Fruit fly (Drosophila melanogaster) whole organism, embryonic: ENCODE data around the gene CG13085.
A peak's percentile ranks its signal among the peaks of the same experiment; 100 is the strongest.

Experiments used
- Atf-2 ChIP-seq: fragments of 200-800 bp; sonication (Bioruptor generic); optimal IDR thresholded peaks from 2 replicates; lab custom pipeline; 2016; ENCODE audit warnings: missing biosample characterization, missing genetic modification characterization
- CG10565 ChIP-seq: fragments of 200-800 bp; sonication (Bioruptor generic); optimal IDR thresholded peaks from 3 replicates; lab custom pipeline; 2016; ENCODE audit warnings: missing biosample characterization, mild to moderate bottlenecking, missing genetic modification characterization
- CG10654 ChIP-seq: fragments of 200-800 bp; sonication (Bioruptor generic); optimal IDR thresholded peaks from 2 replicates; lab custom pipeline; 2016; ENCODE audit warnings: missing biosample characterization, missing genetic modification characterization
- CG10979 ChIP-seq: fragments of 200-800 bp; sonication (Bioruptor generic); optimal IDR thresholded peaks from 2 replicates; lab custom pipeline; 2018; ENCODE audit warnings: missing biosample characterization, mild to moderate bottlenecking, missing genetic modification characterization, moderate library complexity
- CG11723 ChIP-seq: fragments of 200-800 bp; sonication (Bioruptor generic); optimal IDR thresholded peaks from 2 replicates; lab custom pipeline; 2017; ENCODE audit warnings: missing biosample characterization, mild to moderate bottlenecking, missing genetic modification characterization
- CG12071 ChIP-seq: fragments of 200-800 bp; sonication (Bioruptor generic); optimal IDR thresholded peaks from 3 replicates; lab custom pipeline; 2018; ENCODE audit warnings: missing biosample characterization, mild to moderate bottlenecking, missing genetic modification characterization
- CG13287 ChIP-seq: fragments of 200-800 bp; sonication (Bioruptor generic); IDR thresholded peaks from 2 replicates; pipeline ENCODE4 v1.3.6; 2022; ENCODE audit warnings: missing biosample characterization, missing genetic modification characterization; ENCODE audit not compliant: partially characterized antibody
- CG13424 ChIP-seq: fragments of 200-800 bp; sonication (Bioruptor generic); optimal IDR thresholded peaks from 2 replicates; lab custom pipeline; 2019; ENCODE audit warnings: missing biosample characterization, mild to moderate bottlenecking, missing genetic modification characterization, moderate library complexity
- CG14050 ChIP-seq: fragments of 200-800 bp; sonication (Bioruptor generic); IDR thresholded peaks from 3 replicates; pipeline ENCODE4 v1.3.6; 2022; ENCODE audit warnings: missing biosample characterization, missing genetic modification characterization
- CG1647 ChIP-seq: fragments of 200-800 bp; sonication (Bioruptor generic); optimal IDR thresholded peaks from 3 replicates; lab custom pipeline; 2016; ENCODE audit warnings: missing biosample characterization, missing genetic modification characterization
- CG16813 ChIP-seq: fragments of 200-800 bp; sonication (Bioruptor generic); IDR thresholded peaks from 3 replicates; pipeline ENCODE4 v1.3.6; 2022; ENCODE audit warnings: missing biosample characterization, missing genetic modification characterization; ENCODE audit not compliant: partially characterized antibody
- CG17612 ChIP-seq: fragments of 200-800 bp; sonication (Bioruptor generic); IDR thresholded peaks from 2 replicates; pipeline ENCODE4 v1.3.6; 2022; ENCODE audit warnings: missing biosample characterization, missing genetic modification characterization
- CG17912 ChIP-seq: fragments of 200-800 bp; sonication (Bioruptor generic); optimal IDR thresholded peaks from 2 replicates; lab custom pipeline; 2018; ENCODE audit warnings: missing biosample characterization, mild to moderate bottlenecking, missing genetic modification characterization
- CG2116 ChIP-seq: fragments of 200-800 bp; sonication (Bioruptor generic); optimal IDR thresholded peaks from 3 replicates; lab custom pipeline; 2018; ENCODE audit warnings: missing biosample characterization, mild to moderate bottlenecking, missing genetic modification characterization
- CG30403 ChIP-seq: fragments of 200-800 bp; sonication (Bioruptor generic); optimal IDR thresholded peaks from 3 replicates; lab custom pipeline; 2016; ENCODE audit warnings: missing biosample characterization, missing genetic modification characterization
- CG4404 ChIP-seq: fragments of 200-800 bp; sonication (Bioruptor generic); IDR thresholded peaks from 2 replicates; pipeline ENCODE4 v1.3.6; 2022; ENCODE audit warnings: missing biosample characterization, missing genetic modification characterization
- CG4854 ChIP-seq: fragments of 200-800 bp; sonication (Bioruptor generic); optimal IDR thresholded peaks from 2 replicates; lab custom pipeline; 2016; ENCODE audit warnings: missing biosample characterization, missing genetic modification characterization, inconsistent platforms
- CG7556 ChIP-seq: fragments of 200-800 bp; sonication (Bioruptor generic); optimal IDR thresholded peaks from 2 replicates; lab custom pipeline; 2017; ENCODE audit warnings: missing biosample characterization, mild to moderate bottlenecking, missing genetic modification characterization
- CTCF ChIP-seq: fragments of 200-800 bp; sonication (Bioruptor generic); optimal IDR thresholded peaks from 2 replicates; lab custom pipeline; 2017; ENCODE audit warnings: missing biosample characterization, mild to moderate bottlenecking, missing genetic modification characterization, moderate library complexity
- Chrac-16 ChIP-seq: fragments of 200-800 bp; sonication (Bioruptor generic); optimal IDR thresholded peaks from 3 replicates; lab custom pipeline; 2016; ENCODE audit warnings: missing biosample characterization, missing genetic modification characterization
- D19A ChIP-seq: fragments of 200-800 bp; optimal IDR thresholded peaks from 3 replicates; lab custom pipeline; 2019; ENCODE audit warnings: missing biosample characterization, mild to moderate bottlenecking, missing genetic modification characterization, moderate library complexity
- Gug ChIP-seq: fragments of 200-800 bp; sonication (Bioruptor generic); IDR thresholded peaks from 4 replicates; pipeline ENCODE4 v1.3.6; 2022; ENCODE audit warnings: missing biosample characterization, missing genetic modification characterization
- Hr78 ChIP-seq, 2 experiments: fragments of 200-800 bp in 1 of 2; fragments of >200 bp in 1 of 2; sonication (Bioruptor generic) in 1 of 2; optimal IDR thresholded peaks; 2 replicates each; lab custom pipeline; 2017 to 2019; ENCODE audit warnings: missing biosample characterization in 2 of 2, missing genetic modification characterization in 2 of 2, mild to moderate bottlenecking in 1 of 2, moderate library complexity in 1 of 2
- Hsf ChIP-seq: fragments of 200-800 bp; sonication (Bioruptor generic); optimal IDR thresholded peaks from 3 replicates; lab custom pipeline; 2016; ENCODE audit warnings: missing biosample characterization, missing genetic modification characterization
- Med ChIP-seq: fragments of 200-800 bp; sonication (Bioruptor generic); peaks from one replicate; lab custom pipeline; 2016; ENCODE audit warnings: missing biosample characterization, missing genetic modification characterization, mild to moderate bottlenecking, inconsistent platforms, moderate library complexity
- Rx ChIP-seq: fragments of 200-800 bp; sonication (Bioruptor generic); IDR thresholded peaks from 2 replicates; pipeline ENCODE4 v1.3.6; 2022; ENCODE audit warnings: missing biosample characterization, missing genetic modification characterization
- abd-A ChIP-seq: fragments of 200-800 bp; sonication (Bioruptor generic); optimal IDR thresholded peaks from 3 replicates; lab custom pipeline; 2019; ENCODE audit warnings: missing biosample characterization, mild to moderate bottlenecking, missing genetic modification characterization, moderate library complexity
- chinmo ChIP-seq: fragments of 200-800 bp; sonication (Bioruptor generic); IDR thresholded peaks from 4 replicates; pipeline ENCODE4 v1.3.6; 2022; ENCODE audit warnings: missing biosample characterization, missing genetic modification characterization; ENCODE audit not compliant: partially characterized antibody
- ci ChIP-seq: fragments of 200-800 bp; sonication (Bioruptor generic); IDR thresholded peaks from 3 replicates; pipeline ENCODE4 v1.3.6; 2022; ENCODE audit warnings: missing biosample characterization, missing genetic modification characterization
- dmrt99B ChIP-seq: fragments of 200-800 bp; sonication (Bioruptor generic); optimal IDR thresholded peaks from 2 replicates; lab custom pipeline; 2018; ENCODE audit warnings: missing biosample characterization, mild to moderate bottlenecking, missing genetic modification characterization, moderate library complexity
- fu2 ChIP-seq: fragments of 200-800 bp; sonication (Bioruptor generic); optimal IDR thresholded peaks from 2 replicates; lab custom pipeline; 2016; ENCODE audit warnings: missing biosample characterization, missing genetic modification characterization
- grn ChIP-seq: fragments of 200-800 bp; sonication (Bioruptor generic); optimal IDR thresholded peaks from 3 replicates; lab custom pipeline; 2017; ENCODE audit warnings: missing biosample characterization, missing genetic modification characterization
- gt ChIP-seq: fragments of 200-800 bp; sonication (Bioruptor generic); IDR thresholded peaks from 2 replicates; pipeline ENCODE4 v1.3.6; 2022; ENCODE audit warnings: missing biosample characterization, missing genetic modification characterization
- hkb ChIP-seq, 2 experiments: fragments of 200-800 bp in 1 of 2; fragments of >200 bp in 1 of 2; sonication (Bioruptor generic) in 1 of 2; IDR thresholded peaks in 1 of 2; optimal IDR thresholded peaks in 1 of 2; 2 replicates each; pipeline versions ENCODE4 v1.3.6 to Lab custom; 2017 to 2022; ENCODE audit warnings: missing biosample characterization in 1 of 2, missing genetic modification characterization in 1 of 2
- jigr1 ChIP-seq: fragments of 200-800 bp; sonication (Bioruptor generic); IDR thresholded peaks from 3 replicates; pipeline ENCODE4 v1.3.6; 2022; ENCODE audit warnings: missing biosample characterization, missing genetic modification characterization
- maf-S ChIP-seq: fragments of 200-800 bp; sonication (Bioruptor generic); optimal IDR thresholded peaks from 2 replicates; lab custom pipeline; 2016; ENCODE audit warnings: missing biosample characterization, missing genetic modification characterization
- mirr ChIP-seq: fragments of 200-800 bp; sonication (Bioruptor generic); optimal IDR thresholded peaks from 3 replicates; lab custom pipeline; 2018; ENCODE audit warnings: missing biosample characterization, mild to moderate bottlenecking, missing genetic modification characterization
- nerfin-2 ChIP-seq: fragments of 200-800 bp; sonication (Bioruptor generic); IDR thresholded peaks from 2 replicates; pipeline ENCODE4 v1.3.6; 2022; ENCODE audit warnings: missing biosample characterization, missing genetic modification characterization; ENCODE audit not compliant: partially characterized antibody
- nom ChIP-seq: fragments of 200-800 bp; sonication (Bioruptor generic); optimal IDR thresholded peaks from 2 replicates; lab custom pipeline; 2017; ENCODE audit warnings: missing biosample characterization, missing genetic modification characterization, mild to moderate bottlenecking, moderate library complexity, missing genetic modification reagents
- phol ChIP-seq: fragments of 200-800 bp; sonication (Bioruptor generic); optimal IDR thresholded peaks from 3 replicates; lab custom pipeline; 2018; ENCODE audit warnings: missing biosample characterization, mild to moderate bottlenecking, missing genetic modification characterization, moderate library complexity
- row ChIP-seq: fragments of 200-800 bp; sonication (Bioruptor generic); IDR thresholded peaks from 3 replicates; pipeline ENCODE4 v1.3.6; 2022; ENCODE audit warnings: missing biosample characterization, missing genetic modification characterization
- sens ChIP-seq: fragments of 200-800 bp; sonication (Bioruptor generic); peaks from one replicate; lab custom pipeline; 2016; ENCODE audit warnings: missing biosample characterization, missing genetic modification characterization
- sim ChIP-seq: fragments of 200-800 bp; sonication (Bioruptor generic); IDR thresholded peaks from 2 replicates; pipeline ENCODE4 v1.3.6; 2022; ENCODE audit warnings: missing biosample characterization, missing genetic modification characterization
- sqz ChIP-seq: fragments of 200-800 bp; sonication (Bioruptor generic); optimal IDR thresholded peaks from 3 replicates; lab custom pipeline; 2018; ENCODE audit warnings: missing biosample characterization, mild to moderate bottlenecking, missing genetic modification characterization
- sug ChIP-seq: fragments of 200-800 bp; optimal IDR thresholded peaks from 2 replicates; lab custom pipeline; 2019; ENCODE audit warnings: missing biosample characterization, mild to moderate bottlenecking, missing genetic modification characterization, moderate library complexity
- tap ChIP-seq: fragments of 200-800 bp; optimal IDR thresholded peaks from 3 replicates; lab custom pipeline; 2019; ENCODE audit warnings: missing biosample characterization, mild to moderate bottlenecking, missing genetic modification characterization, moderate library complexity
- toy ChIP-seq: fragments of 200-800 bp; sonication (Bioruptor generic); IDR thresholded peaks from 2 replicates; pipeline ENCODE4 v1.3.6; 2022; ENCODE audit warnings: missing biosample characterization, missing genetic modification characterization
- ttk ChIP-seq: fragments of 200-800 bp; sonication (Bioruptor generic); IDR thresholded peaks from 2 replicates; pipeline ENCODE4 v2.1.2; 2022; ENCODE audit warnings: missing biosample characterization, missing genetic modification characterization
- z ChIP-seq: fragments of 200-800 bp; sonication (Bioruptor generic); IDR thresholded peaks from 3 replicates; pipeline ENCODE4 v1.3.6; 2022; ENCODE audit warnings: missing biosample characterization, missing genetic modification characterization

The CG13085 gene

DNA sequence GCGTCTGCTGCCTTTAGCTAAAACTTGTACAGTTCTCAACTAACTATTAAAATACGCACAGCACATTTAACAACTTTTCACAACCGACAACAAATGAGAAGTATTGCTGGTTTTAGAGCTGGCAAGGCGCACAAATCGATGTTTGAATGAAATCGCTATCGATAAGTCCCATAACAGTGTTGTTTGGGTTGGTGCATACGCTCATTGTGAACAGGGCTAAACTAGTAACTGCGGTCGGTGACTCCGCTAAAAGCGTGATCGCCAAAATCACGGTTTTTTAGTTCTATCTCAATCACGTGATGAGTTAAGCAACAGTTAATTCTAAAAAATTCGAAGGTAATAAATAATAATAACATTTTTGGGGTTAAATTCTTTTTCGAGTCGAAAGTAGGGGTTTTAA, 29.5 kb downstream of the CG13085 start, which contains the start of gene Top2 (continued):
- TF ChIP-seq CG1647 (no peak), ci (GFP tag; lab: Robert Waterston, UW) (peak; percentile 34; the same call in 1 of the 3 replicates), Gug (GFP tag; lab: Robert Waterston, UW) (no peak; the same call in 3 of the 4 replicates), row (peak; percentile 81), grn (no peak), abd-A (no peak), CG12071 (no peak), CG11723 (GFP tag; lab: Kevin White, UChicago) (no peak), CG13424 (tag; lab: Kevin White, UChicago) (peak; percentile 32), sqz (GFP tag; lab: Kevin White, UChicago) (no peak), CG2116 (GFP tag; lab: Kevin White, UChicago) (peak; percentile 97), Rx (GFP tag; lab: Robert Waterston, UW) (no peak), phol (tag; lab: Kevin White, UChicago) (peak; percentile 36), CG10565 (GFP tag; lab: Kevin White, UChicago) (no peak), CG16813 (GFP tag; lab: Robert Waterston, UW) (peak; percentile 89), CTCF (peak; percentile 70), CG14050 (GFP tag; lab: Robert Waterston, UW) (no peak), sim (no peak), CG17912 (GFP tag; lab: Kevin White, UChicago) (peak; percentile 16), CG4854 (GFP tag; lab: Kevin White, UChicago) (no peak), CG10654 (GFP tag; lab: Kevin White, UChicago) (peak; percentile 5), Hsf (GFP tag; lab: Kevin White, UChicago) (peak; percentile 39), CG13287 (GFP tag; lab: Robert Waterston, UW) (peak; percentile 92)
- TF ChIP-seq, all 482 proteins: peak for 207

dm6 chr2L:19454070-19454751, 30.4 kb downstream of the CG13085 start, which contains the start of gene CG10026:
Gene CG10026 (plus strand): TSS chr2L:19454256.
- TF ChIP-seq ci (GFP tag; lab: Robert Waterston, UW) (no peak), chinmo (GFP tag; lab: Robert Waterston, UW) (0 out of 4 replicates have a peak, but pooled peaks have one; percentile 45), CG7556 (GFP tag; lab: Kevin White, UChicago) (no peak), sens (GFP tag; lab: Kevin White, UChicago) (peak; percentile 23), gt (GFP tag; lab: Robert Waterston, UW) (no peak), nom (GFP tag; lab: Kevin White, UChicago) (peak; percentile 15), mirr (GFP tag; lab: Kevin White, UChicago) (no peak), fu2 (GFP tag; lab: Kevin White, UChicago) (no peak), Chrac-16 (no peak), D19A (tag; lab: Kevin White, UChicago) (peak; percentile 89)
- TF ChIP-seq, all 482 proteins: peak for 4

- TF ChIP-seq sug (tag; lab: Kevin White, UChicago) (peak; percentile 6), z (no peak), maf-S (GFP tag; lab: Kevin White, UChicago) (no peak), jigr1 (GFP tag; lab: Robert Waterston, UW) (no peak), Med (GFP tag; lab: Kevin White, UChicago) (peak; percentile 1), CG30403 (GFP tag; lab: Kevin White, UChicago) (no peak), hkb (optimal IDR thresholded peaks at IDR 0.05; lab: Kevin White, UChicago) (no peak), hkb (GFP tag; IDR thresholded peaks at IDR 0.05; lab: Robert Waterston, UW) (no peak), toy (no peak), CG17612 (GFP tag; lab: Robert Waterston, UW) (no peak), nerfin-2 (GFP tag; lab: Robert Waterston, UW) (0 out of 2 replicates have a peak, but pooled peaks have one; percentile 23), CG10979 (tag; lab: Kevin White, UChicago) (no peak), Hr78 (GFP tag; optimal IDR thresholded peaks at IDR 0.05; lab: Kevin White, UChicago) (peak in 1 of 2 experiments; percentile 69), CG4404 (GFP tag; lab: Robert Waterston, UW) (no peak), Atf-2 (GFP tag; lab: Kevin White, UChicago) (no peak), ttk (GFP tag; lab: Robert Waterston, UW) (no peak), tap (tag; lab: Kevin White, UChicago) (no peak), dmrt99B (tag; lab: Kevin White, UChicago) (no peak)
These were observed 31.4 kb downstream of the CG13085 start for dm6 chr2L:19455209-19455608.
